Worm (Caenorhabditis elegans) whole organism, L4 larva: ENCODE measurements around the gene sre-30.

Source experiments
- F10B5.3 ChIP-seq: sonication (generic microtip); optimal IDR thresholded peaks from 2 replicates; lab custom pipeline; 2016; ENCODE audit warnings: mild to moderate bottlenecking, missing genetic modification characterization, missing compliant biosample characterization
- ZK337.2 ChIP-seq: fragments of 200-800 bp; sonication (Bioruptor generic); IDR thresholded peaks from 2 replicates; pipeline ENCODE4 v1.3.6; 2022; ENCODE audit warnings: missing genetic modification reagents, missing genetic modification characterization, missing compliant biosample characterization
- ZK546.5 ChIP-seq, 2 experiments: sonication (generic microtip); optimal IDR thresholded peaks; 2 replicates each; lab custom pipeline; 2017; ENCODE audit warnings: missing biosample characterization in 2 of 2, missing genetic modification characterization in 2 of 2
- hlh-30 ChIP-seq: sonication (generic microtip); optimal IDR thresholded peaks from 2 replicates; lab custom pipeline; 2017; ENCODE audit warnings: antibody characterized with exemption, mild to moderate bottlenecking, missing genetic modification characterization, missing compliant biosample characterization; ENCODE audit not compliant: insufficient read depth
- lin-13 ChIP-seq: fragments of 150-350 bp; optimal IDR thresholded peaks from 2 replicates; lab custom pipeline; 2014; ENCODE audit warnings: missing biosample characterization, missing genetic modification reagents, missing genetic modification characterization
- lin-39 ChIP-seq: fragments of 150-350 bp; optimal IDR thresholded peaks from 2 replicates; lab custom pipeline; 2014; ENCODE audit warnings: missing biosample characterization, missing genetic modification reagents, missing genetic modification characterization
- lir-3 ChIP-seq: sonication (generic microtip); optimal IDR thresholded peaks from 2 replicates; lab custom pipeline; 2016; ENCODE audit warnings: mild to moderate bottlenecking, missing genetic modification characterization, missing compliant biosample characterization
- mxl-3 ChIP-seq: fragments of 200-800 bp; sonication (Bioruptor generic); optimal IDR thresholded peaks from 2 replicates; lab custom pipeline; 2018; ENCODE audit warnings: mild to moderate bottlenecking, missing genetic modification characterization, missing compliant biosample characterization
- unc-39 ChIP-seq: sonication (generic microtip); optimal IDR thresholded peaks from 2 replicates; lab custom pipeline; 2017; ENCODE audit warnings: missing biosample characterization, missing genetic modification characterization

DNA sequence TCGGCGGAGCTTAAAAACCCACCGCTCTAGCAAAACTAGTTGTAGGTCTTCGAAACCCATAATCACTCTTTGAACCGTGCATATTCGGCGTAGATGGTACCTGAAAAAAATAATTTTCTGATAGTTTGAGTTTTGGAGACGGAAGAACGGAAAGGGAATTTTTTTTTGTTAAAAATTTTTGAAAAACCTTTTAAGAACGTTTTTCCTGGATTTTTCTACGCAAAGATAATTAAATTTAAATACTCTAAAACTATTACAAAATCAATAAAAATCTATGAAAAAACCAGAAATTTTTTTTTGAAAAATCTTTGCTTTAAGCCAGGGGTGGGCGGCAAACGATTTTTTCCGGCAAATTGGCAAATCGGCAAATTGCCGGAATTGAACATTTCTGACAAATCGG lies 26.9 kb downstream of the sre-30 start, which contains the start of gene marc-5:
- no peak for TF ChIP-seq F10B5.3
- TF ChIP-seq mxl-3 (GFP tag; lab: Kevin White, UChicago): no peak
- no peak for TF ChIP-seq lin-39 (tag; lab: Kevin White, UChicago)
- no peak for TF ChIP-seq lir-3 (tag; lab: Kevin White, UChicago)
- TF ChIP-seq hlh-30 (tag; lab: Kevin White, UChicago): no peak
- no peak for TF ChIP-seq ZK337.2 (GFP tag; lab: Robert Waterston, UW)
- no peak for TF ChIP-seq lin-13 (GFP tag; lab: Kevin White, UChicago)
- no peak for TF ChIP-seq unc-39 (tag; lab: Kevin White, UChicago)
- no peak for TF ChIP-seq ZK546.5 (tag; optimal IDR thresholded peaks at IDR 0.05; lab: Kevin White, UChicago)
